Worm (Caenorhabditis elegans): Measurements from ENCODE around the gene ZK380.6.

ZK380.6 gene

ce11 chrX:1627013-1627412 lies 27.2 kb upstream of the ZK380.6 start (continued):
- peak; percentile 89 for TF ChIP-seq ccch-3 (GFP tag; optimal IDR thresholded peaks at IDR 0.05)
- no peak for TF ChIP-seq Y53F4B.3 (GFP tag; IDR thresholded peaks at IDR 0.05)
- peak; percentile 71 to 88 for TF ChIP-seq let-607 (tag; optimal IDR thresholded peaks at IDR 0.05)
- TF ChIP-seq lin-26 (GFP tag; IDR thresholded peaks at IDR 0.05) = peak; percentile 80
- TF ChIP-seq D2030.7 (GFP tag; IDR thresholded peaks at IDR 0.05) = no peak
- peak; percentile 54; the same call in 1 of the 2 replicates for TF ChIP-seq Y95B8A.8 (GFP tag; IDR thresholded peaks at IDR 0.05)
- no peak for TF ChIP-seq ceh-58 (GFP tag; IDR thresholded peaks at IDR 0.05)
- no peak for TF ChIP-seq hrde-1 (tag; optimal IDR thresholded peaks at IDR 0.05; ENCODE audit: borderline replicate concordance)
- TF ChIP-seq B0261.1 (tag; optimal IDR thresholded peaks at IDR 0.05) = peak; percentile 59
- TF ChIP-seq F22D6.2 (tag; optimal IDR thresholded peaks at IDR 0.05) = peak; percentile 95
- TF ChIP-seq nhr-179 (tag; optimal IDR thresholded peaks at IDR 0.05) = peak; percentile 47
- TF ChIP-seq K11D2.4 (GFP tag; IDR thresholded peaks at IDR 0.05) = peak; percentile 99
- peak; percentile 89 for TF ChIP-seq nhr-80 (tag; optimal IDR thresholded peaks at IDR 0.05)
- peak; percentile 98 for TF ChIP-seq F23B12.7 (tag; optimal IDR thresholded peaks at IDR 0.05; ENCODE audit: insufficient read depth)
- no peak for TF ChIP-seq ztf-25 (GFP tag; IDR thresholded peaks at IDR 0.05)
- peak; percentile 72 for TF ChIP-seq athp-1 (tag; optimal IDR thresholded peaks at IDR 0.05)
- peak; percentile 14; the same call in 1 of the 2 replicates for TF ChIP-seq egrh-3 (GFP tag; IDR thresholded peaks at IDR 0.05)
- TF ChIP-seq F39B2.1 (GFP tag; IDR thresholded peaks at IDR 0.05) = no peak
- no peak for TF ChIP-seq lsy-27 (tag; optimal IDR thresholded peaks at IDR 0.05; ENCODE audit: borderline replicate concordance, insufficient read depth)
- peak; percentile 53 for TF ChIP-seq ets-4 (GFP tag; optimal IDR thresholded peaks at IDR 0.05)
- peak in 1 of 2 experiments; percentile 44 for TF ChIP-seq rec-8 (tag; optimal IDR thresholded peaks at IDR 0.05)
- TF ChIP-seq lin-35 (GFP tag; optimal IDR thresholded peaks at IDR 0.05) = peak in 2 of 3 experiments; percentile 75 to 98
- TF ChIP-seq nhr-120 (GFP tag; IDR thresholded peaks at IDR 0.05) = 0 out of 2 replicates have a peak, but pooled peaks have one; percentile 86
- TF ChIP-seq mes-4 (tag; optimal IDR thresholded peaks at IDR 0.05) = no peak
- peak; percentile 17 for TF ChIP-seq mxl-1 (tag; optimal IDR thresholded peaks at IDR 0.05)
- TF ChIP-seq tlf-1 (GFP tag; optimal IDR thresholded peaks at IDR 0.05) = peak; percentile 97
- TF ChIP-seq zim-3 (tag; optimal IDR thresholded peaks at IDR 0.05) = peak; percentile 50
- peak; percentile 93 for TF ChIP-seq C06A6.2 (GFP tag; conservative IDR thresholded peaks at IDR 0.05)
- peak; percentile 67 for TF ChIP-seq F57A8.1 (GFP tag; optimal IDR thresholded peaks at IDR 0.05)
- TF ChIP-seq fkh-3 (tag; optimal IDR thresholded peaks at IDR 0.05) = no peak
- TF ChIP-seq xnd-1 (tag; optimal IDR thresholded peaks at IDR 0.05) = no peak
- TF ChIP-seq ceh-91 (GFP tag; IDR thresholded peaks at IDR 0.05) = no peak
- no peak for TF ChIP-seq him-1 (tag; optimal IDR thresholded peaks at IDR 0.05)
- peak; percentile 90 for TF ChIP-seq madf-3 (GFP tag; IDR thresholded peaks at IDR 0.05)
- TF ChIP-seq cebp-2 (GFP tag; IDR thresholded peaks at IDR 0.05) = peak; percentile 98
- TF ChIP-seq Y67H2A.10 (GFP tag; conservative IDR thresholded peaks at IDR 0.05) = peak; percentile 20; the same call in 1 of the 2 replicates

ce11 chrX:1627837-1628236 lies 26.4 kb upstream of the ZK380.6 start, which contains the start of gene fbxb-58:
Gene fbxb-58 (plus strand): TSS chrX:1628137.
- TF ChIP-seq F22D6.2 (tag; optimal IDR thresholded peaks at IDR 0.05) = no peak
- no peak for TF ChIP-seq hlh-26 (GFP tag; conservative IDR thresholded peaks at IDR 0.05)
- no peak for TF ChIP-seq ztf-26 (tag; optimal IDR thresholded peaks at IDR 0.05)
- TF ChIP-seq ama-1 (optimal IDR thresholded peaks at IDR 0.05) = no peak
- TF ChIP-seq ama-1 (GFP tag; optimal IDR thresholded peaks at IDR 0.05) = no peak
- no peak for TF ChIP-seq B0261.1 (tag; optimal IDR thresholded peaks at IDR 0.05)
- TF ChIP-seq nfyb-1 (GFP tag; IDR thresholded peaks at IDR 0.05) = no peak
- TF ChIP-seq mcd-1 (GFP tag; IDR thresholded peaks at IDR 0.05) = no peak
- TF ChIP-seq D2030.7 (GFP tag; IDR thresholded peaks at IDR 0.05) = no peak
- TF ChIP-seq sptf-2 (GFP tag; optimal IDR thresholded peaks at IDR 0.05) = no peak
- TF ChIP-seq F33H1.4 (GFP tag; IDR thresholded peaks at IDR 0.05) = no peak
- TF ChIP-seq nhr-90 (tag; optimal IDR thresholded peaks at IDR 0.05) = no peak
- no peak for TF ChIP-seq snpc-1.1 (tag; optimal IDR thresholded peaks at IDR 0.05; ENCODE audit: insufficient read depth)
- no peak for TF ChIP-seq tbx-9 (tag; optimal IDR thresholded peaks at IDR 0.05; ENCODE audit: borderline replicate concordance)
- TF ChIP-seq pbrm-1 (GFP tag; IDR thresholded peaks at IDR 0.05) = no peak
- no peak for TF ChIP-seq egrh-3 (GFP tag; IDR thresholded peaks at IDR 0.05)
- TF ChIP-seq lir-1 (GFP tag; conservative IDR thresholded peaks at IDR 0.05) = no peak
